Worm (Caenorhabditis elegans) whole organism, young adult: ENCODE results near the gene cest-6.

Experiments used
- C17E4.6 ChIP-seq: fragments of 200-800 bp; sonication (Bioruptor generic); IDR thresholded peaks from 2 replicates; pipeline ENCODE4 v1.3.6; 2022; ENCODE audit warnings: missing genetic modification reagents, missing genetic modification characterization, missing compliant biosample characterization
- F10E7.11 ChIP-seq: sonication (generic microtip); optimal IDR thresholded peaks from 2 replicates; lab custom pipeline; 2017; ENCODE audit warnings: mild to moderate bottlenecking, missing genetic modification characterization, moderate library complexity, missing compliant biosample characterization
- F23B12.7 ChIP-seq: sonication (generic microtip); optimal IDR thresholded peaks from 2 replicates; lab custom pipeline; 2017; ENCODE audit warnings: missing genetic modification characterization, mild to moderate bottlenecking, missing compliant biosample characterization, antibody characterized with exemption, moderate library complexity; ENCODE audit not compliant: insufficient read depth
- F33H1.4 ChIP-seq: fragments of 200-800 bp; sonication (Bioruptor generic); IDR thresholded peaks from 2 replicates; pipeline ENCODE4 v1.3.6; 2022; ENCODE audit warnings: missing genetic modification reagents, missing genetic modification characterization, missing compliant biosample characterization
- F49E8.2 ChIP-seq: sonication (generic microtip); optimal IDR thresholded peaks from 3 replicates; lab custom pipeline; 2017; ENCODE audit warnings: missing genetic modification characterization, mild to moderate bottlenecking, missing compliant biosample characterization, antibody characterized with exemption, moderate library complexity; ENCODE audit not compliant: insufficient read depth
- K12H6.12 ChIP-seq: fragments of 200-800 bp; sonication (Bioruptor generic); optimal IDR thresholded peaks from 2 replicates; lab custom pipeline; 2018; ENCODE audit warnings: mild to moderate bottlenecking, missing genetic modification characterization, missing compliant biosample characterization
- Y56A3A.18 ChIP-seq: fragments of 200-800 bp; sonication (Bioruptor generic); IDR thresholded peaks from 2 replicates; pipeline ENCODE4 v1.3.6; 2022; ENCODE audit warnings: missing genetic modification reagents, missing genetic modification characterization, missing compliant biosample characterization
- Y79H2A.3 ChIP-seq: fragments of 200-800 bp; sonication (Bioruptor generic); conservative IDR thresholded peaks from 2 replicates; pipeline ENCODE4 v1.3.6; 2022; ENCODE audit warnings: missing genetic modification reagents, missing genetic modification characterization, missing compliant biosample characterization
- ZK185.1 ChIP-seq: sonication (generic microtip); optimal IDR thresholded peaks from 2 replicates; lab custom pipeline; 2016; ENCODE audit warnings: mild to moderate bottlenecking, missing genetic modification characterization, missing compliant biosample characterization; ENCODE audit not compliant: poor library complexity, severe bottlenecking
- akir-1 ChIP-seq: fragments of 200-800 bp; sonication (Bioruptor generic); optimal IDR thresholded peaks from 2 replicates; lab custom pipeline; 2018; ENCODE audit warnings: mild to moderate bottlenecking, missing genetic modification characterization, moderate library complexity, missing compliant biosample characterization
- attf-3 ChIP-seq: fragments of 200-800 bp; sonication (Bioruptor generic); conservative IDR thresholded peaks from 2 replicates; pipeline ENCODE4 v1.3.6; 2022; ENCODE audit warnings: missing genetic modification reagents, missing genetic modification characterization, missing compliant biosample characterization
- attf-6 ChIP-seq: fragments of 200-800 bp; sonication (Bioruptor generic); IDR thresholded peaks from 2 replicates; pipeline ENCODE4 v1.3.6; 2022; ENCODE audit warnings: missing genetic modification reagents, missing genetic modification characterization, missing compliant biosample characterization
- ceh-58 ChIP-seq: fragments of 200-800 bp; sonication (Bioruptor generic); IDR thresholded peaks from 2 replicates; pipeline ENCODE4 v1.3.6; 2022; ENCODE audit warnings: missing genetic modification characterization, missing compliant biosample characterization
- ceh-79 ChIP-seq: sonication (generic microtip); optimal IDR thresholded peaks from 2 replicates; lab custom pipeline; 2017; ENCODE audit warnings: mild to moderate bottlenecking, missing genetic modification characterization, missing compliant biosample characterization
- ceh-91 ChIP-seq: fragments of 200-800 bp; sonication (Bioruptor generic); IDR thresholded peaks from 2 replicates; pipeline ENCODE4 v1.3.6; 2022; ENCODE audit warnings: missing genetic modification reagents, missing genetic modification characterization, missing compliant biosample characterization
- chd-7 ChIP-seq: sonication (generic microtip); optimal IDR thresholded peaks from 2 replicates; lab custom pipeline; 2016; ENCODE audit warnings: mild to moderate bottlenecking, missing genetic modification characterization, moderate library complexity, missing compliant biosample characterization
- die-1 ChIP-seq: sonication (generic microtip); optimal IDR thresholded peaks from 2 replicates; lab custom pipeline; 2016; ENCODE audit warnings: missing genotype, mild to moderate bottlenecking, missing genetic modification characterization, missing compliant biosample characterization
- dox-1 ChIP-seq: fragments of 200-800 bp; sonication (Bioruptor generic); IDR thresholded peaks from 2 replicates; pipeline ENCODE4 v1.3.6; 2022; ENCODE audit warnings: missing genetic modification reagents, missing genetic modification characterization, missing compliant biosample characterization
- efl-1 ChIP-seq: fragments of 150-350 bp; optimal IDR thresholded peaks from 2 replicates; lab custom pipeline; 2014; ENCODE audit warnings: missing biosample characterization, missing genetic modification reagents, missing genetic modification characterization
- ets-4 ChIP-seq: fragments of 200-800 bp; sonication (Bioruptor generic); optimal IDR thresholded peaks from 2 replicates; lab custom pipeline; 2018; ENCODE audit warnings: mild to moderate bottlenecking, missing genetic modification characterization, missing compliant biosample characterization
- fkh-3 ChIP-seq: sonication (generic microtip); optimal IDR thresholded peaks from 2 replicates; lab custom pipeline; 2016; ENCODE audit warnings: mild to moderate bottlenecking, missing genetic modification characterization, missing compliant biosample characterization
- hlh-12 ChIP-seq: sonication (generic microtip); optimal IDR thresholded peaks from 2 replicates; lab custom pipeline; 2016; ENCODE audit warnings: missing genetic modification characterization, missing compliant biosample characterization
- hmg-1.2 ChIP-seq: fragments of 200-800 bp; sonication (Bioruptor generic); IDR thresholded peaks from 2 replicates; pipeline ENCODE4 v1.3.6; 2022; ENCODE audit warnings: missing genetic modification reagents, missing genetic modification characterization, missing compliant biosample characterization
- hrde-1 ChIP-seq: sonication (generic microtip); optimal IDR thresholded peaks from 2 replicates; lab custom pipeline; 2016; ENCODE audit warnings: missing genetic modification characterization, mild to moderate bottlenecking, missing compliant biosample characterization, moderate library complexity, missing genotype, missing genetic modification reagents, borderline replicate concordance
- let-607 ChIP-seq, 2 experiments: fragments of 200-800 bp in 1 of 2; sonication (Bioruptor generic) in 1 of 2; sonication (generic microtip) in 1 of 2; optimal IDR thresholded peaks; 2 replicates each; lab custom pipeline; 2016 to 2018; ENCODE audit warnings: mild to moderate bottlenecking in 2 of 2, missing compliant biosample characterization in 2 of 2, missing genetic modification characterization in 2 of 2, moderate library complexity in 2 of 2, missing genotype in 1 of 2
- lin-35 ChIP-seq, 3 experiments: fragments of 150-350 bp in 2 of 3; sonication (generic microtip) in 1 of 3; optimal IDR thresholded peaks; 2 replicates each; lab custom pipeline; 2014 to 2018; ENCODE audit warnings: missing biosample characterization in 3 of 3, missing genetic modification characterization in 3 of 3, missing genetic modification reagents in 3 of 3
- lin-54 ChIP-seq: fragments of 200-800 bp; sonication (Bioruptor generic); optimal IDR thresholded peaks from 2 replicates; lab custom pipeline; 2018; ENCODE audit warnings: mild to moderate bottlenecking, missing genetic modification characterization, missing compliant biosample characterization
- lsl-1 ChIP-seq: fragments of 200-800 bp; sonication (Bioruptor generic); optimal IDR thresholded peaks from 2 replicates; lab custom pipeline; 2018; ENCODE audit warnings: mild to moderate bottlenecking, missing genetic modification characterization, moderate library complexity, missing compliant biosample characterization
- madf-6 ChIP-seq: fragments of 200-800 bp; sonication (Bioruptor generic); IDR thresholded peaks from 2 replicates; pipeline ENCODE4 v1.3.6; 2022; ENCODE audit warnings: missing genetic modification reagents, missing genetic modification characterization, missing compliant biosample characterization
- mes-4 ChIP-seq: sonication (generic microtip); optimal IDR thresholded peaks from 2 replicates; lab custom pipeline; 2016; ENCODE audit warnings: missing genotype, missing genetic modification characterization, missing compliant biosample characterization
- nfya-1 ChIP-seq: sonication (generic microtip); optimal IDR thresholded peaks from 2 replicates; lab custom pipeline; 2017; ENCODE audit warnings: antibody characterized with exemption, missing compliant biosample characterization, missing genetic modification characterization, borderline replicate concordance; ENCODE audit not compliant: insufficient read depth
- nhr-120 ChIP-seq: fragments of 200-800 bp; sonication (Bioruptor generic); IDR thresholded peaks from 2 replicates; pipeline ENCODE4 v1.3.6; 2022; ENCODE audit warnings: missing genetic modification characterization, missing compliant biosample characterization
- nhr-179 ChIP-seq: sonication (generic microtip); optimal IDR thresholded peaks from 2 replicates; lab custom pipeline; 2016; ENCODE audit warnings: mild to moderate bottlenecking, missing genetic modification characterization, missing compliant biosample characterization
- nhr-80 ChIP-seq: sonication (generic microtip); optimal IDR thresholded peaks from 2 replicates; lab custom pipeline; 2016; ENCODE audit warnings: missing genetic modification characterization, missing compliant biosample characterization
- rec-8 ChIP-seq, 2 experiments: sonication (generic microtip); optimal IDR thresholded peaks; 2 replicates each; lab custom pipeline; 2016; ENCODE audit warnings: mild to moderate bottlenecking in 2 of 2, missing genetic modification characterization in 2 of 2, missing genetic modification reagents in 2 of 2, missing genotype in 2 of 2, missing biosample characterization in 1 of 2, missing compliant biosample characterization in 1 of 2, moderate library complexity in 1 of 2
- snpc-1.1 ChIP-seq: sonication (generic microtip); optimal IDR thresholded peaks from 2 replicates; lab custom pipeline; 2017; ENCODE audit warnings: missing genetic modification characterization, mild to moderate bottlenecking, missing compliant biosample characterization, antibody characterized with exemption, moderate library complexity, missing genotype, missing genetic modification reagents; ENCODE audit not compliant: insufficient read depth
- snpc-3.4 ChIP-seq: sonication (generic microtip); optimal IDR thresholded peaks from 2 replicates; lab custom pipeline; 2017; ENCODE audit warnings: missing genetic modification characterization, mild to moderate bottlenecking, missing compliant biosample characterization, antibody characterized with exemption, moderate library complexity, missing genotype, missing genetic modification reagents
- somi-1 ChIP-seq: fragments of 200-800 bp; sonication (Bioruptor generic); optimal IDR thresholded peaks from 2 replicates; lab custom pipeline; 2018; ENCODE audit warnings: mild to moderate bottlenecking, missing genetic modification characterization, missing compliant biosample characterization
- tbp1 ChIP-seq: fragments of 200-800 bp; sonication (Bioruptor generic); optimal IDR thresholded peaks from 2 replicates; lab custom pipeline; 2018; ENCODE audit warnings: mild to moderate bottlenecking, missing genetic modification characterization, missing compliant biosample characterization
- tbx-9 ChIP-seq: sonication (generic microtip); optimal IDR thresholded peaks from 2 replicates; lab custom pipeline; 2016; ENCODE audit warnings: borderline replicate concordance, missing genetic modification characterization, inconsistent platforms, missing compliant biosample characterization
- tlf-1 ChIP-seq: fragments of 200-800 bp; sonication (Bioruptor generic); optimal IDR thresholded peaks from 2 replicates; lab custom pipeline; 2018; ENCODE audit warnings: mild to moderate bottlenecking, missing genetic modification characterization, missing compliant biosample characterization
- ztf-18 ChIP-seq: sonication (generic microtip); optimal IDR thresholded peaks from 2 replicates; lab custom pipeline; 2016; ENCODE audit warnings: missing genotype, mild to moderate bottlenecking, missing genetic modification characterization, missing compliant biosample characterization
- ztf-22 ChIP-seq: fragments of 200-800 bp; sonication (Bioruptor generic); optimal IDR thresholded peaks from 2 replicates; lab custom pipeline; 2018; ENCODE audit warnings: mild to moderate bottlenecking, missing genetic modification characterization, moderate library complexity, missing compliant biosample characterization
- ztf-26 ChIP-seq: sonication (generic microtip); optimal IDR thresholded peaks from 2 replicates; lab custom pipeline; 2017; ENCODE audit warnings: missing genetic modification characterization, missing compliant biosample characterization
- ztf-3 ChIP-seq: fragments of 200-800 bp; sonication (Bioruptor generic); optimal IDR thresholded peaks from 2 replicates; lab custom pipeline; 2018; ENCODE audit warnings: mild to moderate bottlenecking, missing genetic modification characterization, missing compliant biosample characterization
- ztf-6 ChIP-seq: fragments of 200-800 bp; sonication (Bioruptor generic); IDR thresholded peaks from 2 replicates; pipeline ENCODE4 v1.3.6; 2022; ENCODE audit warnings: missing genetic modification reagents, missing genetic modification characterization, missing compliant biosample characterization

Gene cest-6

ce11 chrIV:6919318-6919717 lies 9.0 kb downstream of the cest-6 start, which contains the start of gene ruvb-2 (continued):
- peak; percentile 56 for TF ChIP-seq nhr-80 (tag; lab: Kevin White, UChicago)
- TF ChIP-seq lin-54 (GFP tag; lab: Kevin White, UChicago) = peak; percentile 91
- TF ChIP-seq F23B12.7 (tag; lab: Kevin White, UChicago) = peak; percentile 71
- no peak for TF ChIP-seq mes-4 (tag; lab: Kevin White, UChicago)
- no peak for TF ChIP-seq nhr-179 (tag; lab: Kevin White, UChicago)
- no peak for TF ChIP-seq nhr-120
- TF ChIP-seq F49E8.2 (tag; lab: Kevin White, UChicago) = no peak
- peak; percentile 22 for TF ChIP-seq K12H6.12 (tag; lab: Kevin White, UChicago)
- TF ChIP-seq tbx-9 (tag; lab: Kevin White, UChicago) = no peak
- TF ChIP-seq lsl-1 = peak; percentile 65
- TF ChIP-seq rec-8 (tag; optimal IDR thresholded peaks at IDR 0.05; lab: Kevin White, UChicago) = no peak
- TF ChIP-seq Y79H2A.3 (GFP tag; lab: Robert Waterston, UW) = no peak
- TF ChIP-seq tbp1 (GFP tag; lab: Kevin White, UChicago) = peak; percentile 70
- 0 out of 2 replicates have a peak, but pooled peaks have one; percentile 22 for TF ChIP-seq Y56A3A.18 (GFP tag; lab: Robert Waterston, UW)
- peak; percentile 65 for TF ChIP-seq somi-1 (GFP tag; lab: Kevin White, UChicago)
- TF ChIP-seq attf-3 (GFP tag; lab: Robert Waterston, UW) = peak; percentile 65; the same call in 1 of the 2 replicates
- TF ChIP-seq snpc-1.1 = peak; percentile 31
- no peak for TF ChIP-seq ceh-58 (GFP tag; lab: Robert Waterston, UW)
- TF ChIP-seq lin-35 (GFP tag; optimal IDR thresholded peaks at IDR 0.05; lab: Kevin White, UChicago) = peak in 1 of 3 experiments; percentile 81
- peak; percentile 52 for TF ChIP-seq ZK185.1 (tag; lab: Kevin White, UChicago)
- no peak for TF ChIP-seq ceh-79 (tag; lab: Kevin White, UChicago)
- no peak; the same call in 1 of the 2 replicates for TF ChIP-seq madf-6 (GFP tag; lab: Robert Waterston, UW)
- TF ChIP-seq C17E4.6 (GFP tag; lab: Robert Waterston, UW) = no peak
- peak; percentile 63 for TF ChIP-seq snpc-3.4
- TF ChIP-seq F10E7.11 (tag; lab: Kevin White, UChicago) = no peak
- peak; percentile 57 for TF ChIP-seq hmg-1.2
- TF ChIP-seq die-1 = no peak
- TF ChIP-seq F33H1.4 (GFP tag; lab: Robert Waterston, UW) = peak; percentile 77
- TF ChIP-seq ztf-26 (tag; lab: Kevin White, UChicago) = peak; percentile 17
- TF ChIP-seq nfya-1 (tag; lab: Kevin White, UChicago) = no peak
- peak; percentile 36 for TF ChIP-seq ceh-91
- TF ChIP-seq chd-7 (tag; lab: Kevin White, UChicago) = no peak
- peak; percentile 97 for TF ChIP-seq ztf-18 (tag; lab: Kevin White, UChicago)
- 0 out of 2 replicates have a peak, but pooled peaks have one; percentile 19 for TF ChIP-seq attf-6 (GFP tag; lab: Robert Waterston, UW)
- peak in 1 of 2 experiments; percentile 26 for TF ChIP-seq let-607 (tag; optimal IDR thresholded peaks at IDR 0.05; lab: Kevin White, UChicago)

- TF ChIP-seq ztf-6 (no peak), lin-35 (GFP tag; optimal IDR thresholded peaks at IDR 0.05; lab: Kevin White, UChicago) (no peak), hrde-1 (peak; percentile 25), efl-1 (no peak), ceh-58 (GFP tag; lab: Robert Waterston, UW) (no peak), hmg-1.2 (peak; percentile 28; the same call in 1 of the 2 replicates), tlf-1 (GFP tag; lab: Kevin White, UChicago) (no peak), hlh-12 (no peak), attf-3 (GFP tag; lab: Robert Waterston, UW) (no peak), ceh-79 (tag; lab: Kevin White, UChicago) (no peak), fkh-3 (tag; lab: Kevin White, UChicago) (no peak), ets-4 (no peak), akir-1 (GFP tag; lab: Kevin White, UChicago) (no peak), F49E8.2 (tag; lab: Kevin White, UChicago) (peak; percentile 4), dox-1 (GFP tag; lab: Robert Waterston, UW) (no peak), ztf-22 (GFP tag; lab: Kevin White, UChicago) (no peak), ztf-3 (GFP tag; lab: Kevin White, UChicago) (no peak), nhr-179 (tag; lab: Kevin White, UChicago) (no peak)
Observed at ce11 chrIV:6916831-6917230, 11.5 kb downstream of the cest-6 start.
